Worm (Caenorhabditis elegans): ENCODE measurements around the gene K09F6.9.

DNA sequence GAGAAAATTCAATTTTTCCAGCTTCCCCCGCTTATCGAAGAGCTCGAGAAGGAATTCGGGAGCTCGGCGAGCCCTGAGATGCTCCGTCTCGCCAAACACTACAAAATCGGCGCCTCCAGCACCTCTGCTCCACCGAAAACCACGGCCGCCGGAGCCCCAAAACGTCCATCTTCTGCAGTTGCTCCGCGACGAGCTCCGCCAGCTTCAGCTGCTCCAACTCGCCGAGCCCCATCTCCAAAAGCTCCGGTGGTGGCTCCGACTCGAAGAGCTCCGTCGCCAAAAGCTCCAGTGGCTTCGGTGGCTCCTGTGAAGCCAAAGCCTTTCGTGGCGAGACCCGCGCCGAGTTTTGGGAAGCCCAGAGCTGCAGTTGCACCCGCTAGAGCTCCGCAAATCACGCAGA, 30.9 kb downstream of the K09F6.9 start:
- TF ChIP-seq C06A6.2 (GFP tag; conservative IDR thresholded peaks at IDR 0.05) (no peak), lsl-1 (GFP tag; optimal IDR thresholded peaks at IDR 0.05) (no peak), lin-35 (GFP tag; optimal IDR thresholded peaks at IDR 0.05) (no peak), him-1 (tag; optimal IDR thresholded peaks at IDR 0.05) (no peak), ekl-4 (GFP tag; IDR thresholded peaks at IDR 0.05) (no peak), pha-4 (tag; optimal IDR thresholded peaks at IDR 0.05) (no peak), athp-1 (tag; optimal IDR thresholded peaks at IDR 0.05) (no peak), K12H6.12 (tag; optimal IDR thresholded peaks at IDR 0.05) (no peak), madf-6 (GFP tag; IDR thresholded peaks at IDR 0.05) (no peak), Y56A3A.18 (GFP tag; IDR thresholded peaks at IDR 0.05) (no peak), bed-2 (GFP tag; IDR thresholded peaks at IDR 0.05) (no peak), cebp-2 (GFP tag; IDR thresholded peaks at IDR 0.05) (no peak), somi-1 (GFP tag; optimal IDR thresholded peaks at IDR 0.05) (no peak), F39B2.1 (GFP tag; IDR thresholded peaks at IDR 0.05) (no peak)
